Worm (Caenorhabditis elegans): ENCODE data around the gene srh-139.

DNA sequence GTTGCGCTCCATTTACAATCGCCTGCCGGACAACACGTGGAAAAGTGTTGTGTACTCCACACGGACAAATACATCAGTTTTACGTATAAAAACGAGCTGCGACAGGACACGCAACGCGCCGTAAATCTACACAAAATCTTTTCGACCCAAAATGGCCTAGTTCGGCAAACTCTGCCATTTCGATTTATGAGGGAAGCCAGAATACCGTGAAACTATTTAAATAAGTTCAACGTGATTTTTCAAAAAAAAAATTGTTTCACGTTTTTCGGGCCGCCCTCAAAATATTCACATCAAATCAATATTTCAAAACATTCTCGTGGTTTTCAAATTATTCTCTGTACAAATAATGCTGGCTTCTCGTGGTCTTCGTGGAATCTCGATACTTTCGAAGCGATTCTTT is 43.1 kb downstream of the srh-139 start, which contains the start of gene F36D3.8:
- TF ChIP-seq pqm-1 (tag; optimal IDR thresholded peaks at IDR 0.05) (no peak), unc-86 (tag; optimal IDR thresholded peaks at IDR 0.05) (no peak), zip-4 (GFP tag; optimal IDR thresholded peaks at IDR 0.05) (no peak), blmp-1 (tag; optimal IDR thresholded peaks at IDR 0.05) (no peak), nhr-237 (tag; optimal IDR thresholded peaks at IDR 0.05) (no peak), aly-2 (tag; optimal IDR thresholded peaks at IDR 0.05) (no peak), fos-1 (tag; optimal IDR thresholded peaks at IDR 0.05) (no peak), elt-2 (tag; optimal IDR thresholded peaks at IDR 0.05) (no peak), zag-1 (tag; optimal IDR thresholded peaks at IDR 0.05) (no peak), elt-3 (tag; optimal IDR thresholded peaks at IDR 0.05) (no peak), alr-1 (tag; optimal IDR thresholded peaks at IDR 0.05; ENCODE audit: borderline replicate concordance) (no peak)

All from whole organism, L1 larva.